Fruit fly (Drosophila melanogaster) whole organism, adult: ENCODE results near the gene NTPase.

Experiments
- CG11617 ChIP-seq: fragments of 200-800 bp; sonication (Bioruptor generic); optimal IDR thresholded peaks from 2 replicates; lab custom pipeline; 2017; ENCODE audit warnings: mild to moderate bottlenecking, missing biosample characterization, missing genetic modification reagents, missing genetic modification characterization
- CG12768 ChIP-seq: fragments of 200-800 bp; sonication (Bioruptor generic); optimal IDR thresholded peaks from 2 replicates; lab custom pipeline; 2017; ENCODE audit warnings: missing biosample characterization, missing genetic modification characterization, mild to moderate bottlenecking, moderate library complexity, missing genetic modification reagents
- CG1620 ChIP-seq: fragments of 200-800 bp; sonication (Bioruptor generic); optimal IDR thresholded peaks from 2 replicates; lab custom pipeline; 2016; ENCODE audit warnings: missing biosample characterization, missing genetic modification characterization
- CG33017 ChIP-seq: fragments of 200-800 bp; sonication (Bioruptor generic); optimal IDR thresholded peaks from 2 replicates; lab custom pipeline; 2018; ENCODE audit warnings: missing biosample characterization, mild to moderate bottlenecking, missing genetic modification characterization, moderate library complexity
- CG5204 ChIP-seq: fragments of 200-800 bp; sonication (Bioruptor generic); optimal IDR thresholded peaks from 2 replicates; lab custom pipeline; 2016; ENCODE audit warnings: missing biosample characterization, missing genetic modification characterization
- CG7101 ChIP-seq: fragments of 200-800 bp; sonication (Bioruptor generic); optimal IDR thresholded peaks from 2 replicates; lab custom pipeline; 2018; ENCODE audit warnings: missing biosample characterization, mild to moderate bottlenecking, missing genetic modification characterization, moderate library complexity
- bab1 ChIP-seq: fragments of 200-800 bp; sonication (Bioruptor generic); optimal IDR thresholded peaks from 3 replicates; lab custom pipeline; 2019; ENCODE audit warnings: missing biosample characterization, mild to moderate bottlenecking, missing genetic modification characterization, moderate library complexity
- cic ChIP-seq: fragments of 200-800 bp; sonication (Bioruptor generic); optimal IDR thresholded peaks from 2 replicates; lab custom pipeline; 2017; ENCODE audit warnings: missing biosample characterization, mild to moderate bottlenecking, missing genetic modification characterization, moderate library complexity
- cnc ChIP-seq, 2 experiments: fragments of >200 bp; optimal IDR thresholded peaks; 2 replicates each; lab custom pipeline; 2017
- toe ChIP-seq: fragments of 200-800 bp; sonication (Bioruptor generic); optimal IDR thresholded peaks from 2 replicates; lab custom pipeline; 2016; ENCODE audit warnings: missing biosample characterization, missing genetic modification characterization

DNA sequence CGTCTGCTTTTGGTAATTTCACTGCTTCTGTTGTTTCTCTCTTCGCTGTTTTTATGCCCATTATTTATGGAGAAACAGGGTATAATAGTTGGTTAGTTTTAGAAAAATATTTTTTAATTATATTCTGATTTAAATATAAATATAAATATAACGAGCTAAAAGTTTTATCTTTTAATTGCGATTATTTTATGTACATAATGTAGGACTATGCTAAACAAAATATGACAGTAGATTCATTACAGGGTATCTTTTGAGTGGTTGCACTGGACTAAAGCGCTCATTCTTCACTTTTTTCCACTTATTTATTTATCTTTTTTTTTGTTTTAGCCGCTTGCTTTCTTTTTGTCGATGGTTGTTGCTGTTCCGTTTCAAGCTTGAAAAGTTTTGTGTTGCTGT is 19.4 kb upstream of the NTPase start:
- TF ChIP-seq CG7101 (tag; lab: Kevin White, UChicago) (peak; percentile 65), CG1620 (GFP tag; lab: Kevin White, UChicago) (no peak), cic (GFP tag; lab: Kevin White, UChicago) (no peak), CG5204 (no peak), CG12768 (GFP tag; lab: Kevin White, UChicago) (no peak), bab1 (GFP tag; lab: Kevin White, UChicago) (peak; percentile 92), CG11617 (GFP tag; lab: Kevin White, UChicago) (no peak), cnc (optimal IDR thresholded peaks at IDR 0.05; lab: Kevin White, UChicago) (no peak), CG33017 (tag; lab: Kevin White, UChicago) (peak; percentile 42), toe (GFP tag; lab: Kevin White, UChicago) (no peak)
